Worm (Caenorhabditis elegans) whole organism, L1 larva: Measurements from ENCODE around the gene C18B2.4.
A peak's percentile ranks its signal among the peaks of the same experiment; 100 is the strongest.

Experiments
- alr-1 ChIP-seq: fragments of 200-800 bp; sonication (Bioruptor generic); optimal IDR thresholded peaks from 2 replicates; lab custom pipeline; 2018; ENCODE audit warnings: borderline replicate concordance, mild to moderate bottlenecking, missing genetic modification characterization, missing compliant biosample characterization
- aly-2 ChIP-seq: fragments of 150-350 bp; optimal IDR thresholded peaks from 2 replicates; lab custom pipeline; 2014; ENCODE audit warnings: missing biosample characterization, missing genetic modification characterization
- blmp-1 ChIP-seq: fragments of 150-350 bp; optimal IDR thresholded peaks from 2 replicates; lab custom pipeline; 2014; ENCODE audit warnings: missing biosample characterization, missing genetic modification characterization
- ceh-8 ChIP-seq: fragments of 200-800 bp; sonication (Bioruptor generic); optimal IDR thresholded peaks from 2 replicates; lab custom pipeline; 2018; ENCODE audit warnings: mild to moderate bottlenecking, missing genetic modification characterization, moderate library complexity, missing compliant biosample characterization
- ces-1 ChIP-seq: fragments of 150-350 bp; optimal IDR thresholded peaks from 2 replicates; lab custom pipeline; 2014; ENCODE audit warnings: missing biosample characterization, missing genetic modification reagents, missing genetic modification characterization
- egl-13 ChIP-seq: sonication (generic microtip); optimal IDR thresholded peaks from 2 replicates; lab custom pipeline; 2016; ENCODE audit warnings: missing genotype, missing genetic modification reagents, missing genetic modification characterization, missing compliant biosample characterization
- elt-2 ChIP-seq: sonication (generic microtip); optimal IDR thresholded peaks from 2 replicates; lab custom pipeline; 2016; ENCODE audit warnings: missing genetic modification characterization, mild to moderate bottlenecking, inconsistent platforms, missing compliant biosample characterization, missing genetic modification reagents
- elt-3 ChIP-seq, 6 experiments: fragments of 150-350 bp in 1 of 6; sonication (generic microtip); optimal IDR thresholded peaks; 2 replicates each; lab custom pipeline; 2017 to 2018; ENCODE audit warnings: missing biosample characterization in 6 of 6, missing genetic modification characterization in 6 of 6, inconsistent platforms in 1 of 6
- ets-5 ChIP-seq: fragments of 200-800 bp; sonication (Bioruptor generic); IDR thresholded peaks from 2 replicates; pipeline ENCODE4 v1.3.6; 2022; ENCODE audit warnings: missing genetic modification characterization, missing compliant biosample characterization
- fkh-8 ChIP-seq: sonication (generic microtip); optimal IDR thresholded peaks from 2 replicates; lab custom pipeline; 2016; ENCODE audit warnings: mild to moderate bottlenecking, missing genetic modification characterization, missing compliant biosample characterization
- hlh-17 ChIP-seq: fragments of 200-800 bp; sonication (Bioruptor generic); optimal IDR thresholded peaks from 2 replicates; lab custom pipeline; 2018; ENCODE audit warnings: missing genetic modification characterization, mild to moderate bottlenecking, missing compliant biosample characterization, moderate library complexity, borderline replicate concordance
- hlh-4 ChIP-seq: sonication (generic microtip); optimal IDR thresholded peaks from 2 replicates; lab custom pipeline; 2016; ENCODE audit warnings: mild to moderate bottlenecking, missing genetic modification characterization, missing compliant biosample characterization
- hpl-2 ChIP-seq: fragments of 150-350 bp; optimal IDR thresholded peaks from 2 replicates; lab custom pipeline; 2014; ENCODE audit warnings: missing biosample characterization, missing genetic modification reagents, missing genetic modification characterization
- jun-1 ChIP-seq: fragments of 150-350 bp; optimal IDR thresholded peaks from 2 replicates; lab custom pipeline; 2014; ENCODE audit warnings: missing biosample characterization, missing genetic modification reagents, missing genetic modification characterization
- lin-13 ChIP-seq: fragments of 150-350 bp; optimal IDR thresholded peaks from 2 replicates; lab custom pipeline; 2014; ENCODE audit warnings: missing biosample characterization, missing genetic modification reagents, missing genetic modification characterization
- lsy-2 ChIP-seq, 2 experiments: fragments of 150-350 bp; optimal IDR thresholded peaks; 2 replicates each; lab custom pipeline; 2014; ENCODE audit warnings: missing biosample characterization in 2 of 2, missing genetic modification characterization in 2 of 2
- mab-9 ChIP-seq: fragments of 200-800 bp; sonication (Bioruptor generic); IDR thresholded peaks from 2 replicates; pipeline ENCODE4 v1.3.6; 2022; ENCODE audit warnings: missing genetic modification reagents, missing genetic modification characterization, missing compliant biosample characterization
- mdl-1 ChIP-seq, 2 experiments: fragments of 150-350 bp; optimal IDR thresholded peaks; 2 replicates each; lab custom pipeline; 2014 to 2017; ENCODE audit warnings: missing biosample characterization in 2 of 2, missing genetic modification characterization in 2 of 2, inconsistent platforms in 1 of 2
- mep-1 ChIP-seq: fragments of 150-350 bp; optimal IDR thresholded peaks from 2 replicates; lab custom pipeline; 2014; ENCODE audit warnings: missing biosample characterization, missing genetic modification characterization
- nhr-71 ChIP-seq: sonication (generic microtip); optimal IDR thresholded peaks from 2 replicates; lab custom pipeline; 2016; ENCODE audit warnings: mild to moderate bottlenecking, missing genetic modification characterization, moderate library complexity, missing compliant biosample characterization
- nhr-76 ChIP-seq: sonication (generic microtip); optimal IDR thresholded peaks from 2 replicates; lab custom pipeline; 2017; ENCODE audit warnings: missing biosample characterization, missing genetic modification characterization
- nhr-84 ChIP-seq: sonication (generic microtip); optimal IDR thresholded peaks from 2 replicates; lab custom pipeline; 2017; ENCODE audit warnings: missing biosample characterization, missing genetic modification characterization
- nhr-85 ChIP-seq: sonication (generic microtip); peaks from one replicate; lab custom pipeline; 2016; ENCODE audit warnings: missing genetic modification characterization, inconsistent platforms, missing compliant biosample characterization
- nhr-90 ChIP-seq: sonication (generic microtip); optimal IDR thresholded peaks from 2 replicates; lab custom pipeline; 2016; ENCODE audit warnings: mild to moderate bottlenecking, missing genetic modification characterization, missing compliant biosample characterization; ENCODE audit not compliant: poor library complexity
- tlp-1 ChIP-seq: fragments of 150-350 bp; optimal IDR thresholded peaks from 2 replicates; lab custom pipeline; 2014; ENCODE audit warnings: missing biosample characterization, missing genetic modification characterization
- unc-130 ChIP-seq: fragments of 150-350 bp; optimal IDR thresholded peaks from 2 replicates; lab custom pipeline; 2017; ENCODE audit warnings: missing biosample characterization, missing genetic modification characterization, inconsistent platforms
- unc-30 ChIP-seq: sonication (generic microtip); optimal IDR thresholded peaks from 2 replicates; lab custom pipeline; 2017; ENCODE audit warnings: missing biosample characterization, missing genetic modification characterization
- xbp-1 ChIP-seq: sonication (generic microtip); optimal IDR thresholded peaks from 2 replicates; lab custom pipeline; 2016; ENCODE audit warnings: missing genetic modification characterization, missing compliant biosample characterization
- zag-1 ChIP-seq: fragments of 150-350 bp; optimal IDR thresholded peaks from 2 replicates; lab custom pipeline; 2014; ENCODE audit warnings: missing biosample characterization, missing genetic modification characterization
- zip-4 ChIP-seq: fragments of 200-800 bp; sonication (Bioruptor generic); optimal IDR thresholded peaks from 2 replicates; lab custom pipeline; 2018; ENCODE audit warnings: mild to moderate bottlenecking, missing genetic modification characterization, moderate library complexity, missing compliant biosample characterization

The C18B2.4 gene

ce11 chrX:3573482-3573881, 32.1 kb downstream of the C18B2.4 start, which contains the start of gene T27A10.5:
Gene T27A10.5 (minus strand): TSS chrX:3573582.
- TF ChIP-seq hlh-17 (no peak), nhr-90 (no peak), ces-1 (GFP tag; lab: Kevin White, UChicago) (no peak), lsy-2 (tag; optimal IDR thresholded peaks at IDR 0.05; lab: Kevin White, UChicago) (no peak), jun-1 (tag; lab: Kevin White, UChicago) (no peak), xbp-1 (no peak), nhr-85 (no peak), unc-30 (tag; lab: Kevin White, UChicago) (no peak)

ce11 chrX:3572490-3572889, 33.1 kb downstream of the C18B2.4 start, which contains the start of gene vit-3:
Gene vit-3 (minus strand): TSS chrX:3572549.
- TF ChIP-seq fkh-8 (tag; lab: Kevin White, UChicago) (no peak), nhr-76 (no peak), hpl-2 (GFP tag; lab: Kevin White, UChicago) (no peak), nhr-84 (tag; lab: Kevin White, UChicago) (no peak), mep-1 (tag; lab: Kevin White, UChicago) (no peak), lin-13 (GFP tag; lab: Kevin White, UChicago) (no peak)

ce11 chrX:3566856-3567255, 38.7 kb downstream of the C18B2.4 start:
- no peak for TF ChIP-seq unc-130
- no peak for TF ChIP-seq zag-1 (tag; lab: Kevin White, UChicago)
- no peak for TF ChIP-seq egl-13 (tag; lab: Kevin White, UChicago)
- TF ChIP-seq mab-9, result no peak
- no peak for TF ChIP-seq nhr-71 (tag; lab: Kevin White, UChicago)
- no peak for TF ChIP-seq zip-4 (GFP tag; lab: Kevin White, UChicago)
- no peak for TF ChIP-seq mdl-1 (tag; optimal IDR thresholded peaks at IDR 0.05; lab: Kevin White, UChicago)
- TF ChIP-seq lin-13 (GFP tag; lab: Kevin White, UChicago), result no peak
- no peak for TF ChIP-seq blmp-1 (tag; lab: Kevin White, UChicago)
- TF ChIP-seq ets-5 (GFP tag; lab: Robert Waterston, UW), result no peak

- no peak for TF ChIP-seq unc-130
- no peak for TF ChIP-seq ceh-8 (GFP tag; lab: Kevin White, UChicago)
- no peak for TF ChIP-seq hlh-4
- TF ChIP-seq blmp-1 (tag; lab: Kevin White, UChicago), result no peak
- TF ChIP-seq tlp-1 (tag; lab: Kevin White, UChicago), result no peak
- TF ChIP-seq elt-3 (tag; optimal IDR thresholded peaks at IDR 0.05; lab: Kevin White, UChicago), result no peak
Observed at ce11 chrX:3563903-3564302, 41.6 kb downstream of the C18B2.4 start, which contains the start of gene vit-4. Gene vit-4 (minus strand): TSS chrX:3563965.

- TF ChIP-seq alr-1, result no peak
- TF ChIP-seq elt-2 (tag; lab: Kevin White, UChicago), result peak; percentile 54
- no peak for TF ChIP-seq aly-2
- TF ChIP-seq, all 84 proteins: peak for 1
Observed at ce11 chrX:3555930-3556329, 49.6 kb downstream of the C18B2.4 start.
